In genomic region chrV:17258244-17258643, ce11 we compare ENCODE assay signal across 4 worm cellular contexts.
TF ChIP-seq lines count a peak whose summit lies in the region.

No protein-coding gene starts in this region.

TF ChIP-seq in whole organism, L2 larva, 48 proteins besides CTCF, POLR2A, EP300 and RAD21:
- TF ChIP-seq nhr-237 (tag; optimal IDR thresholded peaks at IDR 0.05; lab: Kevin White, UChicago) (no peak), sma-9 (GFP tag; optimal IDR thresholded peaks at IDR 0.05; lab: Kevin White, UChicago) (peak; percentile 23), sma-9 (tag; optimal IDR thresholded peaks at IDR 0.05; lab: Kevin White, UChicago) (no peak), fos-1 (tag; optimal IDR thresholded peaks at IDR 0.05; lab: Kevin White, UChicago) (peak; percentile 72)

TF ChIP-seq in whole organism, L3 larva, 47 proteins besides CTCF, POLR2A, EP300 and RAD21:
- TF ChIP-seq lsy-12 (tag; optimal IDR thresholded peaks at IDR 0.05; lab: Kevin White, UChicago), result no peak
- TF ChIP-seq hmg-11 (tag; optimal IDR thresholded peaks at IDR 0.05; lab: Kevin White, UChicago), result no peak
- TF ChIP-seq mml-1 (tag; optimal IDR thresholded peaks at IDR 0.05; lab: Kevin White, UChicago), result no peak
- no peak for TF ChIP-seq jun-1 (tag; optimal IDR thresholded peaks at IDR 0.05; lab: Kevin White, UChicago)
- no peak for TF ChIP-seq ceh-9 (tag; optimal IDR thresholded peaks at IDR 0.05; lab: Kevin White, UChicago)
- no peak for TF ChIP-seq elt-3 (tag; optimal IDR thresholded peaks at IDR 0.05; lab: Kevin White, UChicago)
- peak; percentile 50 for TF ChIP-seq elt-2 (tag; optimal IDR thresholded peaks at IDR 0.05; lab: Kevin White, UChicago)
- TF ChIP-seq lin-39 (tag; optimal IDR thresholded peaks at IDR 0.05; lab: Kevin White, UChicago), result no peak
- peak; percentile 14 for TF ChIP-seq pqm-1 (tag; optimal IDR thresholded peaks at IDR 0.05; lab: Kevin White, UChicago)
- no peak for TF ChIP-seq fkh-10 (GFP tag; optimal IDR thresholded peaks at IDR 0.05; lab: Kevin White, UChicago)
- no peak for TF ChIP-seq ama-1 (optimal IDR thresholded peaks at IDR 0.05; lab: Kevin White, UChicago)
- no peak for TF ChIP-seq nhr-23 (tag; optimal IDR thresholded peaks at IDR 0.05; lab: Kevin White, UChicago)
- TF ChIP-seq nhr-67 (tag; optimal IDR thresholded peaks at IDR 0.05; lab: Kevin White, UChicago), result no peak
- no peak for TF ChIP-seq ceh-28 (tag; optimal IDR thresholded peaks at IDR 0.05; lab: Kevin White, UChicago)
- TF ChIP-seq unc-62 (GFP tag; optimal IDR thresholded peaks at IDR 0.05; lab: Kevin White, UChicago), result no peak
- TF ChIP-seq ztf-11 (tag; optimal IDR thresholded peaks at IDR 0.05; lab: Kevin White, UChicago), result no peak
- TF ChIP-seq snpc-4 (tag; optimal IDR thresholded peaks at IDR 0.05; lab: Kevin White, UChicago), result no peak
- TF ChIP-seq egl-5 (tag; optimal IDR thresholded peaks at IDR 0.05; lab: Kevin White, UChicago), result no peak
- TF ChIP-seq daf-12 (tag; optimal IDR thresholded peaks at IDR 0.05; lab: Kevin White, UChicago), result no peak
- peak; percentile 72 for TF ChIP-seq skn-1 (tag; optimal IDR thresholded peaks at IDR 0.05; lab: Kevin White, UChicago)
TF ChIP-seq in whole organism, L3 larva: peak in this region for 3.

TF ChIP-seq in whole organism, L4 larva, 104 proteins besides CTCF, POLR2A, EP300 and RAD21:
- peak; percentile 32 for TF ChIP-seq pqm-1 (tag; optimal IDR thresholded peaks at IDR 0.05; lab: Kevin White, UChicago)
- peak; percentile 64 for TF ChIP-seq duxl-1 (tag; optimal IDR thresholded peaks at IDR 0.05; lab: Kevin White, UChicago; ENCODE audit: poor library complexity)
- TF ChIP-seq saeg-2 (GFP tag; IDR thresholded peaks at IDR 0.05; lab: Robert Waterston, UW), result no peak
- no peak for TF ChIP-seq zip-11 (GFP tag; IDR thresholded peaks at IDR 0.05; lab: Robert Waterston, UW)
- TF ChIP-seq unc-62 (GFP tag; optimal IDR thresholded peaks at IDR 0.05 in 1 of 2; lab: Kevin White, UChicago), result peak in 1 of 2 experiments; percentile 1
- no peak for TF ChIP-seq unc-62 (tag; optimal IDR thresholded peaks at IDR 0.05; lab: Kevin White, UChicago)

TF ChIP-seq in whole organism, young adult, 124 proteins besides CTCF, POLR2A, EP300 and RAD21:
- TF ChIP-seq lin-40 (tag; optimal IDR thresholded peaks at IDR 0.05; lab: Kevin White, UChicago), result no peak
- peak; percentile 8 for TF ChIP-seq nhr-80 (tag; optimal IDR thresholded peaks at IDR 0.05; lab: Kevin White, UChicago)
